Fruit fly (Drosophila melanogaster): Measurements from ENCODE around the gene snRNP-U1-C.
A peak's percentile ranks its signal among the peaks of the same experiment; 100 is the strongest.

Gene snRNP-U1-C

DNA sequence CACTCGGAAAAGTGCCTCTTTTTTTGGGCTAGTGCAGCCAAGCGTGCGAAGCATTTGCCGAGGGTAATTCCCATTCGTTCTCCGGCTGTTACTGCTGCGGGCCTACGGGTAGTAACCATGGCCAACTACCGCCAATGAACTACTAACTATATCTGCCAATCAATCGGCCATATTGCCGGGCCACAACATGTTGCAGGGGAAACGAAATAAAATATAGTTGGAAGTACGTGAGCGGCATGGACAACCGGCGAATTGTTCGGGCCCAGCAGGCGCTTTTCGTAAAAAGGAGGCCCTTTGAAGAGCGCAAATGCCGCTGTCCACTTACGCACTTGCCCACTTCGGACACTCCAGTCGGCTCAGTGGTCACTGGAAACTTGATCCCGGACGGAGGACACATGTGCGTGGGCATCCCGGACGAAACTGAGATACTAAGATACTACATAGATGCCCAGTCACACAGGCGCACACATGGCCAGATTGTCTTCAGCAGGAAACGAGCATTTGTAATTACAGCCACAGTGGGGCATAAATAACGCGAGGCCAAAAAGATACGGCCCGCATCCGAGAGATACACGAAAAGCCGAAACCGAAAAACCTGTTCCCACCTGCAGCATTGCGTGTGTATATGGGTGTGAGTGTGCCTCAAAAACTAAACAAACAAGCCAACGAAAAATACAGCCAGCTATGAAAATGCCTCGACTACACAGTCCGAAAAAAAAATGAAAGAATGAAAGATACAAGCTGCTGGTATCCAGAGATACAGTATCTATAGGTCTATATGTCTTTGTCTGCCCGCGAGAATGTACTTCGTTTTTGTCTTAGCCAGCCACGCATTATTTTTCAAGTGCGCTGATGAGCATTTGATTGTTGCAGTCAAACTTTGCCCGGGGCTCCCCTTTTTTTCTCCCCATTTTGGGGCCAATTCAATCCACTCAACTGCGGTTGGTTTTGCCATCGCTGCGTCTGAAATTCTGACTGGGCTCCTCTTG is 4.3 kb upstream of the snRNP-U1-C start (continued):
- TF ChIP-seq CG7556 (GFP tag; optimal IDR thresholded peaks at IDR 0.05), result no peak
- peak; percentile 16; the same call in 1 of the 2 replicates for TF ChIP-seq CG17328 (GFP tag; IDR thresholded peaks at IDR 0.05)
- TF ChIP-seq klu (GFP tag; IDR thresholded peaks at IDR 0.05), result no peak
- TF ChIP-seq CG3726 (GFP tag; IDR thresholded peaks at IDR 0.05), result no peak
- peak; percentile 28; the same call in 1 of the 2 replicates for TF ChIP-seq CG32772 (GFP tag; IDR thresholded peaks at IDR 0.05)
- TF ChIP-seq ro (GFP tag; IDR thresholded peaks at IDR 0.05), result no peak
- no peak for TF ChIP-seq CG4854 (GFP tag; optimal IDR thresholded peaks at IDR 0.05)
- TF ChIP-seq CG2120 (GFP tag; optimal IDR thresholded peaks at IDR 0.05), result peak; percentile 3
- peak; percentile 34 for TF ChIP-seq sqz (GFP tag; optimal IDR thresholded peaks at IDR 0.05)
- peak; percentile 1 for TF ChIP-seq CG5245 (GFP tag; optimal IDR thresholded peaks at IDR 0.05)
- peak; percentile 62 for TF ChIP-seq row (GFP tag; IDR thresholded peaks at IDR 0.05)
- no peak for TF ChIP-seq CG9932 (GFP tag; IDR thresholded peaks at IDR 0.05)
- peak; percentile 39 for TF ChIP-seq disco-r (GFP tag; optimal IDR thresholded peaks at IDR 0.05)
- TF ChIP-seq chif (GFP tag; optimal IDR thresholded peaks at IDR 0.05), result peak in 1 of 2 experiments; percentile 1
- TF ChIP-seq odd (GFP tag; optimal IDR thresholded peaks at IDR 0.05), result peak; percentile 16
- TF ChIP-seq CG7839 (tag; optimal IDR thresholded peaks at IDR 0.05), result peak; percentile 30
- no peak for TF ChIP-seq CG10209 (GFP tag; optimal IDR thresholded peaks at IDR 0.05)
- no peak for TF ChIP-seq chm (GFP tag; IDR thresholded peaks at IDR 0.05)
- TF ChIP-seq chinmo (GFP tag; IDR thresholded peaks at IDR 0.05; ENCODE audit: partially characterized antibody), result 0 out of 4 replicates have a peak, but pooled peaks have one; percentile 59
- peak; percentile 42 for TF ChIP-seq CG13424 (tag; optimal IDR thresholded peaks at IDR 0.05)
- TF ChIP-seq CG43689 (GFP tag; IDR thresholded peaks at IDR 0.05), result no peak
- no peak for TF ChIP-seq tap (tag; optimal IDR thresholded peaks at IDR 0.05)
- TF ChIP-seq crol (GFP tag; IDR thresholded peaks at IDR 0.05), result no peak
- peak; percentile 51 for TF ChIP-seq CG10979 (tag; optimal IDR thresholded peaks at IDR 0.05)
- TF ChIP-seq kni (GFP tag; optimal IDR thresholded peaks at IDR 0.05), result peak; percentile 75
- peak; percentile 42 for TF ChIP-seq abd-A (tag; optimal IDR thresholded peaks at IDR 0.05)
- TF ChIP-seq ewg (GFP tag; optimal IDR thresholded peaks at IDR 0.05), result peak; percentile 2
- no peak for TF ChIP-seq grn (GFP tag; optimal IDR thresholded peaks at IDR 0.05)
- TF ChIP-seq Atf6 (GFP tag; IDR thresholded peaks at IDR 0.05), result no peak
- no peak for TF ChIP-seq CG11560 (tag; IDR thresholded peaks at IDR 0.05)
- TF ChIP-seq CG1602 (GFP tag; optimal IDR thresholded peaks at IDR 0.05), result peak; percentile 3
- TF ChIP-seq cg (GFP tag; optimal IDR thresholded peaks at IDR 0.05), result peak; percentile 63
- TF ChIP-seq ftz-f1 (GFP tag; optimal IDR thresholded peaks at IDR 0.05), result no peak
- peak; percentile 19 for TF ChIP-seq kah (GFP tag; optimal IDR thresholded peaks at IDR 0.05)
- TF ChIP-seq CG32767 (GFP tag; IDR thresholded peaks at IDR 0.05), result no peak
- no peak for TF ChIP-seq CG32532 (GFP tag; IDR thresholded peaks at IDR 0.05)
- TF ChIP-seq CG15269 (tag; optimal IDR thresholded peaks at IDR 0.05), result peak; percentile 32
- no peak for TF ChIP-seq CG1792 (GFP tag; optimal IDR thresholded peaks at IDR 0.05)
- no peak for TF ChIP-seq CG6654 (GFP tag; optimal IDR thresholded peaks at IDR 0.05)
- TF ChIP-seq cad (GFP tag; optimal IDR thresholded peaks at IDR 0.05), result no peak
- TF ChIP-seq CG6689 (GFP tag; IDR thresholded peaks at IDR 0.05), result peak; percentile 26; the same call in 1 of the 2 replicates
- TF ChIP-seq CG33557 (GFP tag; optimal IDR thresholded peaks at IDR 0.05), result no peak
- peak; percentile 90 for TF ChIP-seq CG5180 (GFP tag; optimal IDR thresholded peaks at IDR 0.05)
- TF ChIP-seq PHDP (tag; optimal IDR thresholded peaks at IDR 0.05), result peak; percentile 2
- no peak for TF ChIP-seq CG6854 (GFP tag; optimal IDR thresholded peaks at IDR 0.05)
- peak; percentile 20 for TF ChIP-seq nau (GFP tag; optimal IDR thresholded peaks at IDR 0.05)
- peak; percentile 20 for TF ChIP-seq jumu (GFP tag; optimal IDR thresholded peaks at IDR 0.05)
- peak; percentile 33 for TF ChIP-seq ind (GFP tag; optimal IDR thresholded peaks at IDR 0.05)

All from whole organism, embryonic.